Worm (Caenorhabditis elegans): ENCODE data around the gene B0034.2.

- TF ChIP-seq ama-1 (optimal IDR thresholded peaks at IDR 0.05) (no peak), flt-1 (GFP tag; IDR thresholded peaks at IDR 0.05) (no peak)
Observed at ce11 chrII:5901407-5902026, 42.7 kb downstream of the B0034.2 start.
